Worm (Caenorhabditis elegans) whole organism, mixed stage, embryonic: ENCODE data around the gene T16G1.7.

Source experiments
- blmp-1 ChIP-seq: fragments of 150-350 bp; optimal IDR thresholded peaks from 2 replicates; lab custom pipeline; 2014; ENCODE audit warnings: missing biosample characterization, missing genetic modification characterization
- ceh-43 ChIP-seq: fragments of 200-800 bp; sonication (Bioruptor generic); optimal IDR thresholded peaks from 2 replicates; lab custom pipeline; 2018; ENCODE audit warnings: mild to moderate bottlenecking, missing genetic modification characterization, moderate library complexity, missing compliant biosample characterization
- ham-2 ChIP-seq: fragments of 200-800 bp; sonication (Bioruptor generic); optimal IDR thresholded peaks from 2 replicates; lab custom pipeline; 2018; ENCODE audit warnings: mild to moderate bottlenecking, missing genetic modification characterization, missing compliant biosample characterization
- lin-13 ChIP-seq: fragments of 150-350 bp; optimal IDR thresholded peaks from 2 replicates; lab custom pipeline; 2014; ENCODE audit warnings: missing biosample characterization, missing genetic modification characterization
- mep-1 ChIP-seq: fragments of 150-350 bp; optimal IDR thresholded peaks from 2 replicates; lab custom pipeline; 2017; ENCODE audit warnings: missing biosample characterization, missing genetic modification reagents, missing genetic modification characterization, inconsistent platforms
- mls-2 ChIP-seq: sonication (generic microtip); optimal IDR thresholded peaks from 2 replicates; lab custom pipeline; 2016; ENCODE audit warnings: mild to moderate bottlenecking, missing genetic modification characterization, moderate library complexity, missing compliant biosample characterization
- nhr-12 ChIP-seq: fragments of 150-350 bp; optimal IDR thresholded peaks from 2 replicates; lab custom pipeline; 2014; ENCODE audit warnings: missing biosample characterization, missing genetic modification characterization
- nhr-237 ChIP-seq: fragments of 150-350 bp; optimal IDR thresholded peaks from 2 replicates; lab custom pipeline; 2014; ENCODE audit warnings: missing biosample characterization, missing genetic modification characterization
- nhr-76 ChIP-seq: sonication (generic microtip); optimal IDR thresholded peaks from 2 replicates; lab custom pipeline; 2017; ENCODE audit warnings: missing biosample characterization, missing genetic modification characterization
- pha-4 ChIP-seq: fragments of 150-350 bp; optimal IDR thresholded peaks from 2 replicates; lab custom pipeline; 2018; ENCODE audit warnings: missing biosample characterization, missing genetic modification reagents, missing genetic modification characterization
- sptf-1 ChIP-seq: sonication (generic microtip); optimal IDR thresholded peaks from 2 replicates; lab custom pipeline; 2017; ENCODE audit warnings: mild to moderate bottlenecking, missing genetic modification characterization, moderate library complexity, missing compliant biosample characterization
- unc-39 ChIP-seq: fragments of 150-350 bp; optimal IDR thresholded peaks from 2 replicates; lab custom pipeline; 2014; ENCODE audit warnings: missing biosample characterization, missing genetic modification characterization
- unc-62 ChIP-seq: fragments of 150-350 bp; optimal IDR thresholded peaks from 2 replicates; lab custom pipeline; 2014; ENCODE audit warnings: missing biosample characterization, missing genetic modification reagents, missing genetic modification characterization
- ztf-11 ChIP-seq: fragments of 150-350 bp; optimal IDR thresholded peaks from 2 replicates; lab custom pipeline; 2014; ENCODE audit warnings: missing biosample characterization, missing genetic modification characterization

ce11 chrV:12904054-12904453 is 30.9 kb downstream of the T16G1.7 start, which contains the start of gene ttr-27:
- no peak for TF ChIP-seq mep-1 (tag; lab: Kevin White, UChicago)
- TF ChIP-seq blmp-1 (tag; lab: Kevin White, UChicago) = no peak
- TF ChIP-seq nhr-76 (tag; lab: Kevin White, UChicago) = no peak
- no peak for TF ChIP-seq lin-13 (tag; lab: Kevin White, UChicago)
- no peak for TF ChIP-seq sptf-1 (tag; lab: Kevin White, UChicago)
- TF ChIP-seq ztf-11 (tag; lab: Kevin White, UChicago) = no peak
- no peak for TF ChIP-seq nhr-237
- TF ChIP-seq ceh-43 (GFP tag; lab: Kevin White, UChicago) = no peak
- TF ChIP-seq unc-62 (GFP tag; lab: Kevin White, UChicago) = no peak
- TF ChIP-seq unc-39 (tag; lab: Kevin White, UChicago) = no peak
- TF ChIP-seq ham-2 (GFP tag; lab: Kevin White, UChicago) = no peak
- no peak for TF ChIP-seq nhr-12 (tag; lab: Kevin White, UChicago)
- TF ChIP-seq mls-2 (tag; lab: Kevin White, UChicago) = no peak
- no peak for TF ChIP-seq pha-4
